Worm (Caenorhabditis elegans) whole organism, early embryonic: ENCODE measurements around the gene peb-1.

ENCODE experiments used
- ama-1 ChIP-seq: fragments of 150-350 bp; optimal IDR thresholded peaks from 2 replicates; lab custom pipeline; 2014
- hmbx-1 ChIP-seq: sonication (generic microtip); optimal IDR thresholded peaks from 2 replicates; lab custom pipeline; 2016; ENCODE audit warnings: mild to moderate bottlenecking, missing genetic modification characterization, missing compliant biosample characterization
- sea-1 ChIP-seq: fragments of 200-800 bp; sonication (Bioruptor generic); conservative IDR thresholded peaks from 2 replicates; pipeline ENCODE4 v1.3.6; 2022; ENCODE audit warnings: missing genetic modification characterization, missing compliant biosample characterization

DNA sequence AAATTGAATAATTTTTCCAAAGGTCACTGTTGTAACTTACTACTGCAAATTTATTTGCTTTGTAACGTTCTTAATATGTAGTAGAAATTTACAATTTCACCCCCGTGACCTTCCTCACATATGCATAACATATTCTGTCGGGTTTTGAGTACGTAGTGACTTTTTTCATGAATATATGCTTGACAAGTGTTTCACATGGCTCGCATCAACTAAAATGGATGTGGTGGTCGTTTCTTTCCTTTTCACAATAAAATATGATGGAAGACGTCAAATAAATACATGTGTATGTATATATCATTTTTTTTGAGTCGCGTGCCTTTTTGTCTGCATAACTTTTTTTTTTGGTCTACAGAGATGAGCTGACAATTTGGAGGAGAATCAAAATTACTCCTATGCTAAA is 55.5 kb downstream of the peb-1 start:
- TF ChIP-seq sea-1 (GFP tag; lab: Robert Waterston, UW) (no peak), ama-1 (no peak), hmbx-1 (tag; lab: Kevin White, UChicago) (no peak)
